Worm (Caenorhabditis elegans) whole organism, L1 larva: Measurements from ENCODE around the gene F54F7.14.

Source experiments
- C04F5.9 ChIP-seq: sonication (generic microtip); optimal IDR thresholded peaks from 2 replicates; lab custom pipeline; 2016; ENCODE audit warnings: missing genetic modification characterization, missing compliant biosample characterization
- aly-2 ChIP-seq: fragments of 150-350 bp; optimal IDR thresholded peaks from 2 replicates; lab custom pipeline; 2014; ENCODE audit warnings: missing biosample characterization, missing genetic modification characterization
- ceh-63 ChIP-seq: fragments of 200-800 bp; sonication (Bioruptor generic); optimal IDR thresholded peaks from 2 replicates; lab custom pipeline; 2018; ENCODE audit warnings: mild to moderate bottlenecking, missing genetic modification characterization, missing compliant biosample characterization
- ceh-8 ChIP-seq: fragments of 200-800 bp; sonication (Bioruptor generic); optimal IDR thresholded peaks from 2 replicates; lab custom pipeline; 2018; ENCODE audit warnings: mild to moderate bottlenecking, missing genetic modification characterization, moderate library complexity, missing compliant biosample characterization
- ceh-82 ChIP-seq, 3 experiments: fragments of 150-350 bp in 1 of 3; sonication (generic microtip) in 2 of 3; optimal IDR thresholded peaks; 2 replicates each; lab custom pipeline; 2014 to 2017; ENCODE audit warnings: missing biosample characterization in 3 of 3, missing genetic modification characterization in 3 of 3
- ceh-88 ChIP-seq: fragments of 200-800 bp; sonication (Bioruptor generic); IDR thresholded peaks from 2 replicates; pipeline ENCODE4 v1.3.6; 2022; ENCODE audit warnings: missing genetic modification characterization, missing compliant biosample characterization
- ceh-90 ChIP-seq: sonication (generic microtip); optimal IDR thresholded peaks from 2 replicates; lab custom pipeline; 2016; ENCODE audit warnings: missing genetic modification characterization, missing compliant biosample characterization
- ces-1 ChIP-seq: fragments of 150-350 bp; optimal IDR thresholded peaks from 2 replicates; lab custom pipeline; 2014; ENCODE audit warnings: missing biosample characterization, missing genetic modification reagents, missing genetic modification characterization
- dpl-1 ChIP-seq, 3 experiments: fragments of 150-350 bp in 2 of 3; sonication (generic microtip) in 1 of 3; optimal IDR thresholded peaks; 2 replicates each; lab custom pipeline; 2014 to 2017; ENCODE audit warnings: missing biosample characterization in 3 of 3, missing genetic modification characterization in 3 of 3, missing genetic modification reagents in 3 of 3
- dsc-1 ChIP-seq: sonication (generic microtip); optimal IDR thresholded peaks from 2 replicates; lab custom pipeline; 2016; ENCODE audit warnings: mild to moderate bottlenecking, missing genetic modification characterization, missing compliant biosample characterization
- efl-1 ChIP-seq, 4 experiments: fragments of 150-350 bp; optimal IDR thresholded peaks in 3 of 4; peaks in 1 of 4; 1 replicate in 1 of 4; 2 replicates in 3 of 4; lab custom pipeline; 2014; ENCODE audit warnings: missing biosample characterization in 2 of 4, missing genetic modification characterization in 2 of 4, missing genetic modification reagents in 2 of 4
- egl-27 ChIP-seq, 2 experiments: fragments of 150-350 bp in 1 of 2; sonication (generic microtip); optimal IDR thresholded peaks; 3 replicates each; lab custom pipeline; 2017 to 2018; ENCODE audit warnings: missing biosample characterization in 2 of 2, missing genetic modification characterization in 2 of 2, missing genetic modification reagents in 2 of 2
- fkh-4 ChIP-seq: sonication (generic microtip); optimal IDR thresholded peaks from 2 replicates; lab custom pipeline; 2016; ENCODE audit warnings: missing compliant biosample characterization, missing genetic modification characterization, borderline replicate concordance
- grh-1 ChIP-seq: fragments of 200-800 bp; sonication (Bioruptor generic); IDR thresholded peaks from 2 replicates; pipeline ENCODE4 v1.3.6; 2022; ENCODE audit warnings: missing genetic modification reagents, missing genetic modification characterization, missing compliant biosample characterization
- hlh-17 ChIP-seq: fragments of 200-800 bp; sonication (Bioruptor generic); optimal IDR thresholded peaks from 2 replicates; lab custom pipeline; 2018; ENCODE audit warnings: missing genetic modification characterization, mild to moderate bottlenecking, missing compliant biosample characterization, moderate library complexity, borderline replicate concordance
- irx-1 ChIP-seq: sonication (generic microtip); optimal IDR thresholded peaks from 2 replicates; lab custom pipeline; 2016; ENCODE audit warnings: missing genetic modification characterization, missing compliant biosample characterization
- jun-1 ChIP-seq: fragments of 150-350 bp; optimal IDR thresholded peaks from 2 replicates; lab custom pipeline; 2014; ENCODE audit warnings: missing biosample characterization, missing genetic modification reagents, missing genetic modification characterization
- lin-13 ChIP-seq: fragments of 150-350 bp; optimal IDR thresholded peaks from 2 replicates; lab custom pipeline; 2014; ENCODE audit warnings: missing biosample characterization, missing genetic modification reagents, missing genetic modification characterization
- lin-14 ChIP-seq: fragments of 200-800 bp; sonication (Bioruptor generic); optimal IDR thresholded peaks from 2 replicates; lab custom pipeline; 2018; ENCODE audit warnings: mild to moderate bottlenecking, missing genetic modification characterization, moderate library complexity, missing compliant biosample characterization
- lin-15B ChIP-seq: fragments of 150-350 bp; sonication (generic microtip); optimal IDR thresholded peaks from 3 replicates; lab custom pipeline; 2014; ENCODE audit warnings: missing biosample characterization, missing genetic modification characterization
- lin-39 ChIP-seq: fragments of 150-350 bp; optimal IDR thresholded peaks from 2 replicates; lab custom pipeline; 2014; ENCODE audit warnings: missing biosample characterization, missing genetic modification reagents, missing genetic modification characterization
- lir-3 ChIP-seq: sonication (generic microtip); optimal IDR thresholded peaks from 2 replicates; lab custom pipeline; 2016; ENCODE audit warnings: mild to moderate bottlenecking, missing genetic modification characterization, moderate library complexity, missing compliant biosample characterization; ENCODE audit not compliant: poor library complexity
- mab-9 ChIP-seq: fragments of 200-800 bp; sonication (Bioruptor generic); IDR thresholded peaks from 2 replicates; pipeline ENCODE4 v1.3.6; 2022; ENCODE audit warnings: missing genetic modification reagents, missing genetic modification characterization, missing compliant biosample characterization
- mep-1 ChIP-seq: fragments of 150-350 bp; optimal IDR thresholded peaks from 2 replicates; lab custom pipeline; 2014; ENCODE audit warnings: missing biosample characterization, missing genetic modification characterization
- nhr-11 ChIP-seq: fragments of 150-350 bp; optimal IDR thresholded peaks from 2 replicates; lab custom pipeline; 2014; ENCODE audit warnings: missing biosample characterization, missing genetic modification characterization
- nhr-12 ChIP-seq: sonication (generic microtip); optimal IDR thresholded peaks from 2 replicates; lab custom pipeline; 2017; ENCODE audit warnings: missing biosample characterization, missing genetic modification characterization
- nhr-20 ChIP-seq: sonication (generic microtip); optimal IDR thresholded peaks from 2 replicates; lab custom pipeline; 2016; ENCODE audit warnings: mild to moderate bottlenecking, missing genetic modification characterization, missing compliant biosample characterization
- nhr-47 ChIP-seq: sonication (generic microtip); optimal IDR thresholded peaks from 2 replicates; lab custom pipeline; 2016; ENCODE audit warnings: mild to moderate bottlenecking, missing genetic modification characterization, moderate library complexity, missing compliant biosample characterization
- nhr-76 ChIP-seq: sonication (generic microtip); optimal IDR thresholded peaks from 2 replicates; lab custom pipeline; 2017; ENCODE audit warnings: missing biosample characterization, missing genetic modification characterization
- nhr-77 ChIP-seq: fragments of 150-350 bp; optimal IDR thresholded peaks from 2 replicates; lab custom pipeline; 2014; ENCODE audit warnings: missing biosample characterization, missing genetic modification characterization
- nhr-90 ChIP-seq: sonication (generic microtip); optimal IDR thresholded peaks from 2 replicates; lab custom pipeline; 2016; ENCODE audit warnings: mild to moderate bottlenecking, missing genetic modification characterization, missing compliant biosample characterization; ENCODE audit not compliant: poor library complexity
- skn-1 ChIP-seq: fragments of 150-350 bp; optimal IDR thresholded peaks from 2 replicates; lab custom pipeline; 2014; ENCODE audit warnings: missing biosample characterization, missing genetic modification characterization
- snpc-4 ChIP-seq: fragments of 150-350 bp; optimal IDR thresholded peaks from 2 replicates; lab custom pipeline; 2014; ENCODE audit warnings: missing biosample characterization, missing genetic modification characterization
- sox-4 ChIP-seq: sonication (generic microtip); optimal IDR thresholded peaks from 2 replicates; lab custom pipeline; 2016; ENCODE audit warnings: missing genetic modification characterization, missing compliant biosample characterization
- sup-37 ChIP-seq: fragments of 200-800 bp; sonication (Bioruptor generic); optimal IDR thresholded peaks from 2 replicates; lab custom pipeline; 2018; ENCODE audit warnings: mild to moderate bottlenecking, missing genetic modification characterization, missing compliant biosample characterization
- tbx-2 ChIP-seq: sonication (generic microtip); optimal IDR thresholded peaks from 2 replicates; lab custom pipeline; 2016; ENCODE audit warnings: missing genetic modification characterization, missing compliant biosample characterization
- vab-15 ChIP-seq: sonication (generic microtip); optimal IDR thresholded peaks from 2 replicates; lab custom pipeline; 2017; ENCODE audit warnings: missing genotype, mild to moderate bottlenecking, missing genetic modification characterization, missing compliant biosample characterization
- xbp-1 ChIP-seq: sonication (generic microtip); optimal IDR thresholded peaks from 2 replicates; lab custom pipeline; 2016; ENCODE audit warnings: missing genetic modification characterization, missing compliant biosample characterization
- zag-1 ChIP-seq: fragments of 150-350 bp; optimal IDR thresholded peaks from 2 replicates; lab custom pipeline; 2014; ENCODE audit warnings: missing biosample characterization, missing genetic modification characterization
- zip-4 ChIP-seq: fragments of 200-800 bp; sonication (Bioruptor generic); optimal IDR thresholded peaks from 2 replicates; lab custom pipeline; 2018; ENCODE audit warnings: mild to moderate bottlenecking, missing genetic modification characterization, moderate library complexity, missing compliant biosample characterization

F54F7.14 gene

ce11 chrX:11850572-11850971, at the start of gene F54F7.14:
Gene F54F7.14, plus strand, starts transcription at chrX:11850872.
- TF ChIP-seq ceh-8 (GFP tag; lab: Kevin White, UChicago): no peak
- TF ChIP-seq C04F5.9: no peak
- TF ChIP-seq lin-39: no peak
- TF ChIP-seq nhr-76: no peak
- TF ChIP-seq xbp-1 (tag; lab: Kevin White, UChicago): no peak
- TF ChIP-seq zip-4 (GFP tag; lab: Kevin White, UChicago): no peak
- no peak for TF ChIP-seq nhr-77
- TF ChIP-seq tbx-2 (tag; lab: Kevin White, UChicago): no peak
- TF ChIP-seq vab-15: no peak
- no peak for TF ChIP-seq zag-1 (tag; lab: Kevin White, UChicago)
- TF ChIP-seq hlh-17: no peak
- no peak for TF ChIP-seq dpl-1 (GFP tag; optimal IDR thresholded peaks at IDR 0.05; lab: Kevin White, UChicago)
- no peak for TF ChIP-seq lir-3 (tag; lab: Kevin White, UChicago)
- no peak for TF ChIP-seq dsc-1 (tag; lab: Kevin White, UChicago)
- TF ChIP-seq, all 84 proteins: peak for 0

- TF ChIP-seq efl-1 (optimal IDR thresholded peaks at IDR 0.05; lab: Kevin White, UChicago) (no peak), efl-1 (GFP tag; optimal IDR thresholded peaks at IDR 0.05 in 1 of 2; lab: Kevin White, UChicago) (peak in 1 of 2 experiments; percentile 54), lin-13 (GFP tag; lab: Kevin White, UChicago) (no peak)
These were observed 46.6 kb upstream of the F54F7.14 start, which contains the start of gene C34E11.4 for ce11 chrX:11804057-11804456. Gene C34E11.4, plus strand, starts transcription at chrX:11804210.

- TF ChIP-seq nhr-77 (no peak), ceh-82 (tag; optimal IDR thresholded peaks at IDR 0.05; lab: Kevin White, UChicago) (no peak), irx-1 (tag; lab: Kevin White, UChicago) (no peak), hlh-17 (no peak), nhr-11 (tag; lab: Kevin White, UChicago) (no peak), nhr-90 (no peak), nhr-20 (tag; lab: Kevin White, UChicago) (no peak), sox-4 (tag; lab: Kevin White, UChicago) (no peak), vab-15 (no peak), fkh-4 (no peak), sup-37 (no peak), lin-15B (no peak), skn-1 (no peak), grh-1 (GFP tag; lab: Robert Waterston, UW) (no peak), snpc-4 (tag; lab: Kevin White, UChicago) (no peak)
These were observed 44.4 kb upstream of the F54F7.14 start for ce11 chrX:11806175-11806853.

- TF ChIP-seq mab-9 (GFP tag; lab: Robert Waterston, UW) (no peak), ceh-90 (no peak), irx-1 (tag; lab: Kevin White, UChicago) (no peak), ceh-63 (GFP tag; lab: Kevin White, UChicago) (no peak), lin-14 (no peak), jun-1 (no peak), ceh-88 (no peak), xbp-1 (tag; lab: Kevin White, UChicago) (no peak), mep-1 (no peak), ceh-82 (tag; optimal IDR thresholded peaks at IDR 0.05; lab: Kevin White, UChicago) (no peak), nhr-47 (tag; lab: Kevin White, UChicago) (no peak), nhr-11 (tag; lab: Kevin White, UChicago) (no peak), ces-1 (GFP tag; lab: Kevin White, UChicago) (no peak), egl-27 (tag; optimal IDR thresholded peaks at IDR 0.05; lab: Kevin White, UChicago) (no peak), hlh-17 (no peak), aly-2 (no peak), nhr-12 (no peak), zag-1 (tag; lab: Kevin White, UChicago) (no peak), dsc-1 (tag; lab: Kevin White, UChicago) (no peak)
These were observed 36.0 kb upstream of the F54F7.14 start, which contains the start of gene C34E11.2 for ce11 chrX:11814667-11815066. Gene C34E11.2, minus strand, starts transcription at chrX:11814750.
